Worm (Caenorhabditis elegans) whole organism, early embryonic: ENCODE data around the gene F09F9.5.

Source experiments
- B0310.2 ChIP-seq: sonication (generic microtip); optimal IDR thresholded peaks from 2 replicates; lab custom pipeline; 2016; ENCODE audit warnings: mild to moderate bottlenecking, missing genetic modification characterization, missing compliant biosample characterization
- F13C5.2 ChIP-seq: sonication (generic microtip); optimal IDR thresholded peaks from 2 replicates; lab custom pipeline; 2017; ENCODE audit warnings: mild to moderate bottlenecking, missing genetic modification characterization, inconsistent platforms, missing compliant biosample characterization
- aly-1 ChIP-seq: sonication (generic microtip); optimal IDR thresholded peaks from 2 replicates; lab custom pipeline; 2016; ENCODE audit warnings: missing genetic modification characterization, missing compliant biosample characterization
- ama-1 ChIP-seq: fragments of 150-350 bp; optimal IDR thresholded peaks from 2 replicates; lab custom pipeline; 2014
- ceh-13 ChIP-seq: fragments of 200-800 bp; sonication (Bioruptor generic); optimal IDR thresholded peaks from 2 replicates; lab custom pipeline; 2018; ENCODE audit warnings: mild to moderate bottlenecking, missing genetic modification characterization, missing compliant biosample characterization
- ceh-36 ChIP-seq: sonication (generic microtip); optimal IDR thresholded peaks from 2 replicates; lab custom pipeline; 2016; ENCODE audit warnings: missing genetic modification characterization, inconsistent platforms, missing compliant biosample characterization
- ets-7 ChIP-seq: sonication (generic microtip); optimal IDR thresholded peaks from 2 replicates; lab custom pipeline; 2016; ENCODE audit warnings: missing genotype, missing genetic modification characterization, missing compliant biosample characterization
- flt-1 ChIP-seq: fragments of 200-800 bp; sonication (Bioruptor generic); IDR thresholded peaks from 2 replicates; pipeline ENCODE4 v1.3.6; 2022; ENCODE audit warnings: missing genetic modification characterization, missing compliant biosample characterization
- hmbx-1 ChIP-seq: sonication (generic microtip); optimal IDR thresholded peaks from 2 replicates; lab custom pipeline; 2016; ENCODE audit warnings: mild to moderate bottlenecking, missing genetic modification characterization, missing compliant biosample characterization
- hmg-4 ChIP-seq: fragments of 200-800 bp; sonication (Bioruptor generic); optimal IDR thresholded peaks from 2 replicates; lab custom pipeline; 2018; ENCODE audit warnings: mild to moderate bottlenecking, missing genetic modification characterization, missing compliant biosample characterization
- hnd-1 ChIP-seq: sonication (generic microtip); optimal IDR thresholded peaks from 2 replicates; lab custom pipeline; 2016; ENCODE audit warnings: missing genetic modification characterization, missing compliant biosample characterization
- pes-1 ChIP-seq: fragments of 200-800 bp; sonication (Bioruptor generic); IDR thresholded peaks from 2 replicates; pipeline ENCODE4 v1.3.6; 2022; ENCODE audit warnings: missing genetic modification reagents, missing genetic modification characterization, missing compliant biosample characterization
- scrt-1 ChIP-seq: fragments of 200-800 bp; sonication (Bioruptor generic); IDR thresholded peaks from 2 replicates; pipeline ENCODE4 v1.3.6; 2022; ENCODE audit warnings: missing genetic modification characterization, missing compliant biosample characterization
- sea-1 ChIP-seq: fragments of 200-800 bp; sonication (Bioruptor generic); conservative IDR thresholded peaks from 2 replicates; pipeline ENCODE4 v1.3.6; 2022; ENCODE audit warnings: missing genetic modification characterization, missing compliant biosample characterization
- tbx-11 ChIP-seq: fragments of 200-800 bp; sonication (Bioruptor generic); IDR thresholded peaks from 2 replicates; pipeline ENCODE4 v1.3.6; 2022; ENCODE audit warnings: missing genetic modification characterization, missing compliant biosample characterization
- tbx-37 ChIP-seq: fragments of 200-800 bp; sonication (Bioruptor generic); conservative IDR thresholded peaks from 2 replicates; pipeline ENCODE4 v1.3.6; 2022; ENCODE audit warnings: missing genetic modification reagents, missing genetic modification characterization, missing compliant biosample characterization
- tra-4 ChIP-seq: sonication (generic microtip); optimal IDR thresholded peaks from 2 replicates; lab custom pipeline; 2017; ENCODE audit warnings: missing genetic modification characterization, missing compliant biosample characterization

F09F9.5 gene

DNA sequence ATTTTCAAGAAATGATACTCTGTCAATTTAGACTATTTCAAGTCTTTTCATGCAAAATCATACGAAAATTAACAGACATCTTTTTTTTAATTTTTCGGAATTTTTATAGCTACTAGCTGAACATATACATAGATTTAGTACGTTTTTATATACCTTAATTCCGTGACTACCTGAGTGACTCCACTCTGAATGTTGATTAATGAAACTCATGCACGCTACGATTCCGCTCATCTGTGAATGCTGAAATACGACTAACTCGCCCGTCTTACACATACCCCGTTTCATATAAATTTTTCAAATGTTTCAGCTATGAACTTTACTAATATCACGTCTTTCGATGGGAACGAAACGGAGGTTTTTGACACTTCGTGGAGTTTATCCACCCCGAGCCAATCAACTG is 49.4 kb downstream of the F09F9.5 start, which contains the start of gene ZK470.14:
ZK470.14 (plus strand) TSS at position 301 of the 400 bp plus-strand sequence.
- TF ChIP-seq ceh-36: no peak
- no peak for TF ChIP-seq sea-1
- no peak for TF ChIP-seq scrt-1 (GFP tag; lab: Robert Waterston, UW)
- no peak for TF ChIP-seq pes-1 (GFP tag; lab: Robert Waterston, UW)
- TF ChIP-seq ets-7 (tag; lab: Kevin White, UChicago): no peak
- no peak for TF ChIP-seq hnd-1 (tag; lab: Kevin White, UChicago)
- TF ChIP-seq ceh-13 (GFP tag; lab: Kevin White, UChicago): no peak
- TF ChIP-seq B0310.2: no peak
- no peak for TF ChIP-seq ama-1 (lab: Kevin White, UChicago)
- TF ChIP-seq F13C5.2 (tag; lab: Kevin White, UChicago): no peak
- no peak for TF ChIP-seq hmbx-1 (tag; lab: Kevin White, UChicago)
- no peak for TF ChIP-seq tbx-11 (GFP tag; lab: Robert Waterston, UW)
- TF ChIP-seq tbx-37: no peak
- no peak for TF ChIP-seq aly-1 (tag; lab: Kevin White, UChicago)
- TF ChIP-seq hmg-4 (GFP tag; lab: Kevin White, UChicago): no peak
- no peak for TF ChIP-seq tra-4
- TF ChIP-seq flt-1 (GFP tag; lab: Robert Waterston, UW): no peak
